Worm (Caenorhabditis elegans) whole organism, L4 larva: Measurements from ENCODE around the gene haly-1.

Experiments
- ceh-82 ChIP-seq: sonication (generic microtip); optimal IDR thresholded peaks from 2 replicates; lab custom pipeline; 2017; ENCODE audit warnings: missing biosample characterization, missing genetic modification characterization
- ces-1 ChIP-seq: fragments of 150-350 bp; sonication (generic microtip); optimal IDR thresholded peaks from 4 replicates; lab custom pipeline; 2014; ENCODE audit warnings: missing biosample characterization, missing genetic modification reagents, missing genetic modification characterization
- dmd-6 ChIP-seq: fragments of 200-800 bp; sonication (Bioruptor generic); IDR thresholded peaks from 2 replicates; pipeline ENCODE4 v1.3.6; 2022; ENCODE audit warnings: missing genetic modification reagents, missing genetic modification characterization, missing compliant biosample characterization
- dpl-1 ChIP-seq: fragments of 150-350 bp; optimal IDR thresholded peaks from 2 replicates; lab custom pipeline; 2014; ENCODE audit warnings: missing biosample characterization, missing genetic modification reagents, missing genetic modification characterization
- hif-1 ChIP-seq, 2 experiments: sonication (generic microtip); optimal IDR thresholded peaks; 2 replicates each; lab custom pipeline; 2016 to 2017; ENCODE audit warnings: missing compliant biosample characterization in 2 of 2, missing genetic modification characterization in 2 of 2, missing genetic modification reagents in 2 of 2, missing genotype in 2 of 2, mild to moderate bottlenecking in 1 of 2
- hlh-30 ChIP-seq: sonication (generic microtip); optimal IDR thresholded peaks from 2 replicates; lab custom pipeline; 2017; ENCODE audit warnings: antibody characterized with exemption, mild to moderate bottlenecking, missing genetic modification characterization, missing compliant biosample characterization; ENCODE audit not compliant: insufficient read depth
- nhr-10 ChIP-seq: fragments of 150-350 bp; optimal IDR thresholded peaks from 2 replicates; lab custom pipeline; 2014; ENCODE audit warnings: missing biosample characterization, missing genetic modification characterization
- nhr-11 ChIP-seq: fragments of 150-350 bp; optimal IDR thresholded peaks from 2 replicates; lab custom pipeline; 2014; ENCODE audit warnings: missing biosample characterization, missing genetic modification characterization
- unc-130 ChIP-seq: sonication (generic microtip); optimal IDR thresholded peaks from 2 replicates; lab custom pipeline; 2016; ENCODE audit warnings: missing genetic modification reagents, missing genetic modification characterization, missing compliant biosample characterization
- unc-39 ChIP-seq: sonication (generic microtip); optimal IDR thresholded peaks from 2 replicates; lab custom pipeline; 2017; ENCODE audit warnings: missing biosample characterization, missing genetic modification characterization

DNA sequence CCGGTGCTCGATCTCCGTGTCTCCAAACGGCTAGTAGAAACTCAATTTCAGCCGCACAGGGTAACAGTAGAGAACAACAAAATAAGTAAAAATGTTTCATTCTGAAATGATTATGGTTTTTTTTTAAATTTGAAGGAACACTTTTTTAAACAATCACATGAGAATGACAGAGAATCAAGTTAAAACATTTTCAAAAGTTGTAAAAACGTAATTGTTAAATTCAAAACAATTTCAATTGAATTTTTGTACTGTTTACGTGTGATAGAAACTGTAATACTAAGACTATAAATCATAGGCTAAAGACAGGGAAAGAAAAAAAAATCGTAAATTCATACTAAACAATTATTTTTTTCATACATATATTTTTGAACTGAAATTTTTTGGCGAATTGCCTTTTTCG is 44.9 kb upstream of the haly-1 start, which contains the start of gene pho-7:
- no peak for TF ChIP-seq unc-130
- no peak for TF ChIP-seq ces-1 (GFP tag; lab: Kevin White, UChicago)
- no peak for TF ChIP-seq nhr-11 (tag; lab: Kevin White, UChicago)
- no peak for TF ChIP-seq nhr-10 (tag; lab: Kevin White, UChicago)
- no peak for TF ChIP-seq hif-1 (tag; optimal IDR thresholded peaks at IDR 0.05; lab: Kevin White, UChicago)
- TF ChIP-seq dmd-6 (GFP tag; lab: Robert Waterston, UW) = no peak
- TF ChIP-seq unc-39 (tag; lab: Kevin White, UChicago) = no peak
- no peak for TF ChIP-seq dpl-1 (GFP tag; lab: Kevin White, UChicago)
- TF ChIP-seq hlh-30 (tag; lab: Kevin White, UChicago) = no peak
- TF ChIP-seq ceh-82 = no peak
